Fruit fly (Drosophila melanogaster): ENCODE data around the gene CG43438.

The CG43438 gene

DNA sequence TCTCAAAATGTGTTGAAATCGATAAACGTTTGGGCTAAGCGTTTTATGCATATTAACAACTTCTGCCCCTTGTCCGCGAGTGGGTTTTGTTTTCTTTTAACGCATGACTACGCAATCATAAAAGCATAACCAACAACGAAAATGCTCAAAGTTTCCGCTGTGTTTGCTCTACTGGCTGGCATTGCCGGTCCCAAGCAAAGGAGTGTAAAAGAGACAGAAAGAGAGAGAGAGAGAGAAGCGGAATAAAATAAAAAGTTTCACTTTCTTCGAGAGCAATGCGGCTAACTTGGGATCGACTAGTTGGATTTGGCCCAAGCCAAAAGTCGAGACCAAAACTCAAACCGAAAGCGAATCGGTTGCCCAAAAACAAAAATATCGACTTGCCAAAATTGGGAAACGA, 33.2 kb upstream of the CG43438 start:
- TF ChIP-seq CG12605 (GFP tag; IDR thresholded peaks at IDR 0.05) (no peak), CG4496 (GFP tag; IDR thresholded peaks at IDR 0.05) (no peak), CG15710 (tag; optimal IDR thresholded peaks at IDR 0.05) (no peak), CG10348 (GFP tag; IDR thresholded peaks at IDR 0.05) (no peak), D1 (tag; optimal IDR thresholded peaks at IDR 0.05) (no peak), CG8159 (tag; optimal IDR thresholded peaks at IDR 0.05) (no peak), CG14655 (GFP tag; optimal IDR thresholded peaks at IDR 0.05) (no peak), Pif1A (GFP tag; optimal IDR thresholded peaks at IDR 0.05) (no peak), EcR (GFP tag; optimal IDR thresholded peaks at IDR 0.05) (no peak), gl (tag; optimal IDR thresholded peaks at IDR 0.05) (no peak), fd96Ca (GFP tag; IDR thresholded peaks at IDR 0.05) (no peak), rn (GFP tag; IDR thresholded peaks at IDR 0.05) (no peak), Snoo (tag; optimal IDR thresholded peaks at IDR 0.05) (no peak), CG17806 (tag; optimal IDR thresholded peaks at IDR 0.05) (no peak), CG34367 (tag; optimal IDR thresholded peaks at IDR 0.05) (no peak), CG32121 (GFP tag; IDR thresholded peaks at IDR 0.05) (no peak)

- TF ChIP-seq CG9948 (tag; optimal IDR thresholded peaks at IDR 0.05) (no peak), CG8301 (tag; optimal IDR thresholded peaks at IDR 0.05) (no peak), Pif1A (GFP tag; optimal IDR thresholded peaks at IDR 0.05) (no peak), CG15710 (tag; optimal IDR thresholded peaks at IDR 0.05) (no peak), fd96Ca (GFP tag; IDR thresholded peaks at IDR 0.05) (peak; percentile 61; the same call in 1 of the 3 replicates), EcR (GFP tag; optimal IDR thresholded peaks at IDR 0.05) (no peak), CG4496 (GFP tag; IDR thresholded peaks at IDR 0.05) (peak; percentile 60; the same call in 2 of the 3 replicates), Ets98B (GFP tag; IDR thresholded peaks at IDR 0.05) (peak; percentile 80), gl (tag; optimal IDR thresholded peaks at IDR 0.05) (no peak), CG13204 (GFP tag; optimal IDR thresholded peaks at IDR 0.05) (no peak), CG32121 (GFP tag; IDR thresholded peaks at IDR 0.05) (peak; percentile 81), CG8159 (tag; optimal IDR thresholded peaks at IDR 0.05) (no peak)
Measured at dm6 chr2L:11504896-11505569, 30.9 kb upstream of the CG43438 start.

DNA sequence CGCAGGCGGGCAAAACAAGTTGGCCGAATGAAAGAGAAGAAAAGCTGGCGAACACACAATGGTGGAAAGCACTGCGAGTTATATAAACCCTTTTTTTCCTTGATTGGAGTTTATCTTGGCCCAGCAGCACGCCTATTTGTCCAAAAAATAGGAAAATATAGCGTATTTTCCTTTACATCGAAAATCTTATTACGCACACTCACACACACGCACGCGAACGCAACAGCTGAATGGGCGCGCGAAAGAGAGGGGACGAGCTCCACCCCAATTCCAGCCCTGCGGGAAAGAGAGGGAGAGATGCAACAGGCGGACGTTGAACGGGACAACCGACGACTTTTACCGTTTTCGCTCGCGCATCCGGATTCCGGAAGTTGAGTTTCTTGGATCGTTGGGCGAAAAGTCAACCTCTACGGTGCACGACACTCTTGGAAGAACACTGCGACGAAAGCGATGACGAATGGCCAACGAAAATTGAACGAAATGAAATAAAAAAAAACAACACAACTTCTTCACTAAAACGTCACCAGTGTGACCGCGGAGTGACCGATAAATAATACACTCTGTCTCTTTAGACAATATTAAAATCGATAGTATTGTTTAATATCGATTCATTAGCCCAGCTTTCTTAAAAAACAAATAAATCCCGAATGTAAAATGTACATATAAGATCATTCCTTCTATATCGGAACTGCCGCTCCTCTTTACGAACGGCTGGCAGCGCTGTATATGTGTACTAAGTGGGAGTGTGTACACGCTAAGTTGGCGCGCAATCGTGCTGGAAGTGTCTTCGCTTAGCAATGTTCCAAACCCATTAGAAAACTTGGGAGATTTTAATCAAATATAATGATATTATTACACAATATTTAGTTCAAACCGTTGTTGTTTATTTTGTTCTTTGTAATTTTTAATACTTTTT, 19.2 kb upstream of the CG43438 start, which contains the start of the genes Dlg5 and CG4970:
Gene Dlg5 (minus strand): TSS at position 556 of the 916 bp plus-strand sequence.
Gene CG4970 (plus strand): TSS at position 866 of the 916 bp plus-strand sequence.
- TF ChIP-seq rn (GFP tag; IDR thresholded peaks at IDR 0.05) (no peak), D1 (tag; optimal IDR thresholded peaks at IDR 0.05) (no peak), CG34367 (tag; optimal IDR thresholded peaks at IDR 0.05) (peak; percentile 25), gl (tag; optimal IDR thresholded peaks at IDR 0.05) (no peak), CG9948 (tag; optimal IDR thresholded peaks at IDR 0.05) (no peak), CG14655 (GFP tag; optimal IDR thresholded peaks at IDR 0.05) (no peak), CG12605 (GFP tag; IDR thresholded peaks at IDR 0.05) (peak; percentile 67), CG8301 (tag; optimal IDR thresholded peaks at IDR 0.05) (no peak), Pif1B (GFP tag; optimal IDR thresholded peaks at IDR 0.05) (no peak), CG32121 (GFP tag; IDR thresholded peaks at IDR 0.05) (no peak), CG4496 (GFP tag; IDR thresholded peaks at IDR 0.05) (peak; percentile 64; the same call in 1 of the 3 replicates), CG17806 (tag; optimal IDR thresholded peaks at IDR 0.05) (no peak), CG10348 (GFP tag; IDR thresholded peaks at IDR 0.05) (no peak), CG13204 (GFP tag; optimal IDR thresholded peaks at IDR 0.05) (no peak), fd96Ca (GFP tag; IDR thresholded peaks at IDR 0.05) (no peak), Pif1A (GFP tag; optimal IDR thresholded peaks at IDR 0.05) (no peak), Ets98B (GFP tag; IDR thresholded peaks at IDR 0.05) (0 out of 2 replicates have a peak, but pooled peaks have one; percentile 11), EcR (GFP tag; optimal IDR thresholded peaks at IDR 0.05) (peak; percentile 73), CG8159 (tag; optimal IDR thresholded peaks at IDR 0.05) (no peak), CG15710 (tag; optimal IDR thresholded peaks at IDR 0.05) (no peak), Snoo (tag; optimal IDR thresholded peaks at IDR 0.05) (no peak)

DNA sequence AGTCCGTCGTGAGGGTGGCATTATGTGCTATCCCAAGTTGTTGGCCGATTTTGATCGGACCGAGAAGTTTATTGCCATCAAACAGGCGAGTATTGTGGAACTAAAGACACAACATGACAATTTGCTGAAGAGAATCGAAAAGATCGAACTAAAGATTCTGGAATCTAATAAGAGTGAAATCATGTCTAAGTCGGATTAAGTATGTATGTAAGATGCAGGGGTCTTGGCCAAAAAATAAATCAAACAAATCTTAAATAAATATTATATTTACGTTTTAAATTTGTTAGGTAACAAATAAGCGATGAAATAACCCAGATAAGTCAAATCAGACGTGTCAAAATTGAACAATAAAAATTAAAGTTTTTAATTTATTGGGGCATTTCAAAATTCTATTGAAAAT, 16.4 kb upstream of the CG43438 start, which contains the start of gene CG14929:
Gene CG14929 (plus strand): TSS at position 301 of the 400 bp plus-strand sequence.
- TF ChIP-seq CG34367 (tag; optimal IDR thresholded peaks at IDR 0.05) = no peak
- TF ChIP-seq Pif1B (GFP tag; optimal IDR thresholded peaks at IDR 0.05) = no peak
- no peak for TF ChIP-seq CG13204 (GFP tag; optimal IDR thresholded peaks at IDR 0.05)
- TF ChIP-seq CG8159 (tag; optimal IDR thresholded peaks at IDR 0.05) = no peak
- no peak for TF ChIP-seq EcR (GFP tag; optimal IDR thresholded peaks at IDR 0.05)
- TF ChIP-seq Pif1A (GFP tag; optimal IDR thresholded peaks at IDR 0.05) = no peak
- TF ChIP-seq D1 (tag; optimal IDR thresholded peaks at IDR 0.05) = no peak
- TF ChIP-seq CG9948 (tag; optimal IDR thresholded peaks at IDR 0.05) = no peak
- no peak for TF ChIP-seq CG17806 (tag; optimal IDR thresholded peaks at IDR 0.05)
- no peak for TF ChIP-seq CG32121 (GFP tag; IDR thresholded peaks at IDR 0.05)
- no peak for TF ChIP-seq CG10348 (GFP tag; IDR thresholded peaks at IDR 0.05)
- no peak for TF ChIP-seq CG4496 (GFP tag; IDR thresholded peaks at IDR 0.05)
- no peak for TF ChIP-seq CG14655 (GFP tag; optimal IDR thresholded peaks at IDR 0.05)
- no peak for TF ChIP-seq Snoo (tag; optimal IDR thresholded peaks at IDR 0.05)
- no peak for TF ChIP-seq gl (tag; optimal IDR thresholded peaks at IDR 0.05)
- no peak for TF ChIP-seq fd96Ca (GFP tag; IDR thresholded peaks at IDR 0.05)
- no peak for TF ChIP-seq rn (GFP tag; IDR thresholded peaks at IDR 0.05)
- no peak for TF ChIP-seq Ets98B (GFP tag; IDR thresholded peaks at IDR 0.05)
- no peak for TF ChIP-seq CG8301 (tag; optimal IDR thresholded peaks at IDR 0.05)

- TF ChIP-seq fd96Ca (GFP tag; IDR thresholded peaks at IDR 0.05) (no peak), CG9948 (tag; optimal IDR thresholded peaks at IDR 0.05) (no peak), Pif1A (GFP tag; optimal IDR thresholded peaks at IDR 0.05) (no peak), CG4496 (GFP tag; IDR thresholded peaks at IDR 0.05) (no peak), CG12605 (GFP tag; IDR thresholded peaks at IDR 0.05) (no peak), D1 (tag; optimal IDR thresholded peaks at IDR 0.05) (no peak), CG8301 (tag; optimal IDR thresholded peaks at IDR 0.05) (no peak), CG32121 (GFP tag; IDR thresholded peaks at IDR 0.05) (no peak), CG13204 (GFP tag; optimal IDR thresholded peaks at IDR 0.05) (no peak), Snoo (tag; optimal IDR thresholded peaks at IDR 0.05) (no peak), Ets98B (GFP tag; IDR thresholded peaks at IDR 0.05) (no peak), gl (tag; optimal IDR thresholded peaks at IDR 0.05) (no peak), rn (GFP tag; IDR thresholded peaks at IDR 0.05) (no peak), CG17806 (tag; optimal IDR thresholded peaks at IDR 0.05) (no peak), CG8159 (tag; optimal IDR thresholded peaks at IDR 0.05) (no peak), CG34367 (tag; optimal IDR thresholded peaks at IDR 0.05) (no peak), CG10348 (GFP tag; IDR thresholded peaks at IDR 0.05) (no peak), EcR (GFP tag; optimal IDR thresholded peaks at IDR 0.05) (no peak)
Measured at dm6 chr2L:11521185-11521584, 14.8 kb upstream of the CG43438 start, which contains the start of gene CG14930. CG14930 (minus strand) TSS chr2L:11521285.
